Worm (Caenorhabditis elegans): ENCODE measurements around the gene C05D12.3.

DNA sequence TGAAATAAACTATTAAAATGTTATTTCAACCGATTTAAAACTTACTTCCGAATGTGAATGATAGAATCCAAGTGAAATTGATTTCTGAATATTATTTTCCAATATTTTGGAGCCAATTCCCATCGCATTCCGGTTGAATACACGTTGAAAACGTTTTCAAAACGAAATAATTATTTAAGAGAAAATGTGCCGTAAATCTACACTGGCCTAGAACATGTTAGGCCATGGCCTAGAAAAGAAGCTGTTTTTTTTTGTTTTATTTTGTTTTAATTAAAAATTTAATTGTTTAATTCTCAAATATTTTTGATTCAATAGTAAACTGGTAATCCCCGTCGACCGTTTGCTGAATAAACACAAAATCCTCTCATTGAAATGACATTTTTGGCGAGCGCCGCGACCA is 38.8 kb downstream of the C05D12.3 start:
- TF ChIP-seq mep-1 (tag; optimal IDR thresholded peaks at IDR 0.05) (no peak), ces-1 (GFP tag; optimal IDR thresholded peaks at IDR 0.05) (peak; percentile 29), pha-4 (tag; optimal IDR thresholded peaks at IDR 0.05) (no peak), lin-13 (tag; optimal IDR thresholded peaks at IDR 0.05) (no peak), unc-62 (GFP tag; optimal IDR thresholded peaks at IDR 0.05) (no peak), nhr-76 (tag; optimal IDR thresholded peaks at IDR 0.05) (no peak), flh-1 (GFP tag; optimal IDR thresholded peaks at IDR 0.05) (no peak), unc-39 (tag; optimal IDR thresholded peaks at IDR 0.05) (no peak)

All from whole organism, mixed stage, embryonic.